Fruit fly (Drosophila melanogaster): ENCODE measurements around the gene Apc.

The Apc gene

DNA sequence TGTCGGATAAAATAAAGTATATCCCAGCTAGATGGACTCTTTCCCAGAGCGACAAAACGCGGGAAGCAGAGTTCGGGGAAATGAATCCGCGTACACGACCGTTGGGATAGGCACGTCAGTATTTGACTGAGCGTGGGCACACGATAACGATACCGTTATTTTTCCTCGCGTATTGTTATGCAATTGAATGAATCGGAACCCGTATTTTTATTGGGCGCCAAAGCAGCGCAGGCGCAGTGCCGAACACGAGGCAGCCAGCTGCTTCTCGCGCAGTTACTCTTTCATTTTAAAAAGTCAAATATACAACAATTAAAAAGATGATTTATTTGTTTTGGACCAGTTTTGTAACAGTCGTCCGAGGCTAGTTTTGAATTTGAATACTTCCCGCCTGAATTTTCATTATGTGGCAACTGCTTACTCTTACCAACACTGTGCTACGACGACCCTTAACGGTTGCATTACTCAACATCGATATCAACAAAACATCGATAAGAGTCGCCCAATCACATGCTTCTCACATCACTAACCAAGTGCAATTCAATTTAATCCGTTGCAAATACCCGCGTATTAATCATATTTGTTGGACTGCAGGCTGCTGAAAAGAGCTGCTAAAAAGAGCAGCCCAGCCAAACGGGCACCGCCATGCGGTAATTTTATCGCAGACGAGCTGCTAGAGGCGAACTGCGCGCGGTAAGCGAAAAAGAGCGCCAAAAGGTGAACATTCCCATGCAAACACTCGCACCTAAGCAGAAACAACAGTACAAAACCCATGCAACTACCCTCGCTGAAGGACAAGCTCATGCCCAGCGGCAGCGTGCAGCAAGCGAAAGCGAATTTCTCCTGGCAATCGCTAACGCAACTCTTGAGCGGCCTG lies 43.2 kb upstream of the Apc start, which contains the start of the genes CG33203 and Doa (continued):
- no peak for TF ChIP-seq grn (GFP tag; optimal IDR thresholded peaks at IDR 0.05)
- no peak for TF ChIP-seq CG32767 (GFP tag; IDR thresholded peaks at IDR 0.05)
- TF ChIP-seq ab (GFP tag; optimal IDR thresholded peaks at IDR 0.05), result peak; percentile 20
- TF ChIP-seq sug (tag; optimal IDR thresholded peaks at IDR 0.05), result peak; percentile 32
- no peak for TF ChIP-seq nau (GFP tag; optimal IDR thresholded peaks at IDR 0.05)
- TF ChIP-seq CG11723 (GFP tag; optimal IDR thresholded peaks at IDR 0.05), result no peak
- TF ChIP-seq pho (GFP tag; optimal IDR thresholded peaks at IDR 0.05), result peak; percentile 26
- no peak for TF ChIP-seq CG17802 (tag; optimal IDR thresholded peaks at IDR 0.05)
- no peak for TF ChIP-seq Elba2 (GFP tag; optimal IDR thresholded peaks at IDR 0.05)
- no peak for TF ChIP-seq CG7357 (GFP tag; IDR thresholded peaks at IDR 0.05)
- TF ChIP-seq pb (GFP tag; optimal IDR thresholded peaks at IDR 0.05), result no peak
- no peak for TF ChIP-seq Hr78 (GFP tag; optimal IDR thresholded peaks at IDR 0.05)
- no peak for TF ChIP-seq ara (GFP tag; IDR thresholded peaks at IDR 0.05)
- no peak for TF ChIP-seq sqz (GFP tag; optimal IDR thresholded peaks at IDR 0.05)
- peak; percentile 62; the same call in 2 of the 3 replicates for TF ChIP-seq CG7963 (GFP tag; IDR thresholded peaks at IDR 0.05; ENCODE audit: partially characterized antibody)
- TF ChIP-seq D19A (tag; optimal IDR thresholded peaks at IDR 0.05), result no peak
- TF ChIP-seq CG14050 (GFP tag; IDR thresholded peaks at IDR 0.05), result no peak
- no peak for TF ChIP-seq CG3407 (GFP tag; optimal IDR thresholded peaks at IDR 0.05)
- peak; percentile 78 for TF ChIP-seq Antp (GFP tag; optimal IDR thresholded peaks at IDR 0.05)
- no peak for TF ChIP-seq Adf1 (GFP tag; IDR thresholded peaks at IDR 0.05)
- TF ChIP-seq sisA (GFP tag; IDR thresholded peaks at IDR 0.05), result peak; percentile 26; the same call in 1 of the 2 replicates
- no peak for TF ChIP-seq CG17359 (tag; optimal IDR thresholded peaks at IDR 0.05)
- peak; percentile 71 for TF ChIP-seq Rfx (GFP tag; IDR thresholded peaks at IDR 0.05)
- no peak for TF ChIP-seq CG11695 (GFP tag; IDR thresholded peaks at IDR 0.05)
- TF ChIP-seq CG9817 (tag; optimal IDR thresholded peaks at IDR 0.05), result peak; percentile 53
- peak; percentile 77 for TF ChIP-seq zfh2 (GFP tag; optimal IDR thresholded peaks at IDR 0.05)
- TF ChIP-seq CG18262 (tag; optimal IDR thresholded peaks at IDR 0.05), result no peak
- peak; percentile 87 for TF ChIP-seq Opbp (GFP tag; IDR thresholded peaks at IDR 0.05; ENCODE audit: partially characterized antibody)
- no peak for TF ChIP-seq CG10543 (GFP tag; optimal IDR thresholded peaks at IDR 0.05)
- peak; percentile 11 for TF ChIP-seq Chrac-16 (GFP tag; optimal IDR thresholded peaks at IDR 0.05)
- TF ChIP-seq CG1647 (GFP tag; optimal IDR thresholded peaks at IDR 0.05), result no peak
- TF ChIP-seq CG32772 (GFP tag; IDR thresholded peaks at IDR 0.05), result no peak
- TF ChIP-seq nmo (GFP tag; optimal IDR thresholded peaks at IDR 0.05), result peak; percentile 68
- TF ChIP-seq CG4360 (GFP tag; IDR thresholded peaks at IDR 0.05), result 0 out of 2 replicates have a peak, but pooled peaks have one; percentile 13
- no peak for TF ChIP-seq gt (GFP tag; IDR thresholded peaks at IDR 0.05)
- TF ChIP-seq Ravus (GFP tag; IDR thresholded peaks at IDR 0.05), result no peak
- no peak for TF ChIP-seq CG7745 (tag; optimal IDR thresholded peaks at IDR 0.05)
- TF ChIP-seq Atf6 (GFP tag; IDR thresholded peaks at IDR 0.05), result 0 out of 2 replicates have a peak, but pooled peaks have one; percentile 26
- no peak for TF ChIP-seq Dfd (GFP tag; optimal IDR thresholded peaks at IDR 0.05)
- peak; percentile 14 for TF ChIP-seq HHEX (GFP tag; optimal IDR thresholded peaks at IDR 0.05)
- peak; percentile 98 for TF ChIP-seq Dp (GFP tag; optimal IDR thresholded peaks at IDR 0.05)
- TF ChIP-seq Fer2 (tag; optimal IDR thresholded peaks at IDR 0.05), result no peak
- TF ChIP-seq pfk (GFP tag; optimal IDR thresholded peaks at IDR 0.05), result no peak
- peak; percentile 12 for TF ChIP-seq CG8944 (GFP tag; optimal IDR thresholded peaks at IDR 0.05)
- no peak for TF ChIP-seq br (optimal IDR thresholded peaks at IDR 0.05)
- no peak for TF ChIP-seq gcm (GFP tag; optimal IDR thresholded peaks at IDR 0.05)
- peak; percentile 90 for TF ChIP-seq amos (GFP tag; IDR thresholded peaks at IDR 0.05; ENCODE audit: partially characterized antibody)
- TF ChIP-seq Lpt (GFP tag; optimal IDR thresholded peaks at IDR 0.05), result no peak
- peak; percentile 17 for TF ChIP-seq CG18599 (GFP tag; optimal IDR thresholded peaks at IDR 0.05)
